Worm (Caenorhabditis elegans) whole organism, mixed stage, embryonic: ENCODE data around the gene pqn-42.

Source experiments
- M03D4.4 ChIP-seq: sonication (generic microtip); optimal IDR thresholded peaks from 2 replicates; lab custom pipeline; 2017; ENCODE audit warnings: mild to moderate bottlenecking, missing genetic modification characterization, missing compliant biosample characterization
- bed-3 ChIP-seq: fragments of 200-800 bp; sonication (Bioruptor generic); optimal IDR thresholded peaks from 3 replicates; lab custom pipeline; 2018; ENCODE audit warnings: mild to moderate bottlenecking, missing genetic modification characterization, moderate library complexity, missing compliant biosample characterization
- ceh-39 ChIP-seq: fragments of 150-350 bp; optimal IDR thresholded peaks from 2 replicates; lab custom pipeline; 2014; ENCODE audit warnings: missing biosample characterization, missing genetic modification characterization
- ceh-83 ChIP-seq: fragments of 200-800 bp; sonication (Bioruptor generic); optimal IDR thresholded peaks from 2 replicates; lab custom pipeline; 2018; ENCODE audit warnings: mild to moderate bottlenecking, missing genetic modification characterization, missing compliant biosample characterization
- ces-1 ChIP-seq: fragments of 150-350 bp; optimal IDR thresholded peaks from 2 replicates; lab custom pipeline; 2014; ENCODE audit warnings: missing biosample characterization, missing genetic modification reagents, missing genetic modification characterization
- cnd-1 ChIP-seq: fragments of 200-800 bp; sonication (Bioruptor generic); optimal IDR thresholded peaks from 2 replicates; lab custom pipeline; 2018; ENCODE audit warnings: mild to moderate bottlenecking, missing genetic modification characterization, missing compliant biosample characterization
- drap-1 ChIP-seq: fragments of 200-800 bp; sonication (Bioruptor generic); optimal IDR thresholded peaks from 3 replicates; lab custom pipeline; 2018; ENCODE audit warnings: mild to moderate bottlenecking, missing genetic modification characterization, missing compliant biosample characterization
- elt-1 ChIP-seq: sonication (generic microtip); optimal IDR thresholded peaks from 2 replicates; lab custom pipeline; 2017; ENCODE audit warnings: missing genetic modification characterization, mild to moderate bottlenecking, missing compliant biosample characterization, antibody characterized with exemption, moderate library complexity, borderline replicate concordance; ENCODE audit not compliant: insufficient read depth
- elt-3 ChIP-seq: fragments of 150-350 bp; optimal IDR thresholded peaks from 2 replicates; lab custom pipeline; 2014; ENCODE audit warnings: missing biosample characterization, missing genetic modification characterization
- ham-2 ChIP-seq: fragments of 200-800 bp; sonication (Bioruptor generic); optimal IDR thresholded peaks from 2 replicates; lab custom pipeline; 2018; ENCODE audit warnings: mild to moderate bottlenecking, missing genetic modification characterization, missing compliant biosample characterization
- hlh-1 ChIP-seq: fragments of 150-350 bp; optimal IDR thresholded peaks from 2 replicates; lab custom pipeline; 2014; ENCODE audit warnings: missing biosample characterization, missing genetic modification reagents, missing genetic modification characterization
- lin-32 ChIP-seq: fragments of 200-800 bp; sonication (Bioruptor generic); optimal IDR thresholded peaks from 2 replicates; lab custom pipeline; 2018; ENCODE audit warnings: mild to moderate bottlenecking, missing genetic modification characterization, missing compliant biosample characterization
- lsy-2 ChIP-seq: fragments of 150-350 bp; optimal IDR thresholded peaks from 2 replicates; lab custom pipeline; 2014; ENCODE audit warnings: missing biosample characterization, missing genetic modification characterization
- mab-5 ChIP-seq: fragments of 150-350 bp; optimal IDR thresholded peaks from 2 replicates; lab custom pipeline; 2014; ENCODE audit warnings: missing biosample characterization, missing genetic modification characterization
- mep-1 ChIP-seq: fragments of 150-350 bp; optimal IDR thresholded peaks from 2 replicates; lab custom pipeline; 2017; ENCODE audit warnings: missing biosample characterization, missing genetic modification reagents, missing genetic modification characterization, inconsistent platforms
- mls-2 ChIP-seq: sonication (generic microtip); optimal IDR thresholded peaks from 2 replicates; lab custom pipeline; 2016; ENCODE audit warnings: mild to moderate bottlenecking, missing genetic modification characterization, moderate library complexity, missing compliant biosample characterization
- nhr-12 ChIP-seq: fragments of 150-350 bp; optimal IDR thresholded peaks from 2 replicates; lab custom pipeline; 2014; ENCODE audit warnings: missing biosample characterization, missing genetic modification characterization
- nhr-2 ChIP-seq: fragments of 150-350 bp; optimal IDR thresholded peaks from 2 replicates; lab custom pipeline; 2014; ENCODE audit warnings: missing biosample characterization, missing genetic modification characterization
- nhr-237 ChIP-seq: fragments of 150-350 bp; optimal IDR thresholded peaks from 2 replicates; lab custom pipeline; 2014; ENCODE audit warnings: missing biosample characterization, missing genetic modification characterization
- nhr-28 ChIP-seq: fragments of 150-350 bp; optimal IDR thresholded peaks from 2 replicates; lab custom pipeline; 2014; ENCODE audit warnings: missing biosample characterization, missing genetic modification characterization
- nhr-76 ChIP-seq: sonication (generic microtip); optimal IDR thresholded peaks from 2 replicates; lab custom pipeline; 2017; ENCODE audit warnings: missing biosample characterization, missing genetic modification characterization
- pha-4 ChIP-seq: fragments of 150-350 bp; optimal IDR thresholded peaks from 2 replicates; lab custom pipeline; 2018; ENCODE audit warnings: missing biosample characterization, missing genetic modification reagents, missing genetic modification characterization
- sem-2 ChIP-seq: fragments of 200-800 bp; sonication (Bioruptor generic); optimal IDR thresholded peaks from 2 replicates; lab custom pipeline; 2018; ENCODE audit warnings: mild to moderate bottlenecking, missing genetic modification characterization, missing compliant biosample characterization
- snpc-4 ChIP-seq: fragments of 150-350 bp; optimal IDR thresholded peaks from 2 replicates; lab custom pipeline; 2014; ENCODE audit warnings: missing biosample characterization, missing genetic modification characterization
- sptf-1 ChIP-seq: sonication (generic microtip); optimal IDR thresholded peaks from 2 replicates; lab custom pipeline; 2017; ENCODE audit warnings: mild to moderate bottlenecking, missing genetic modification characterization, moderate library complexity, missing compliant biosample characterization
- unc-120 ChIP-seq: sonication (generic microtip); optimal IDR thresholded peaks from 2 replicates; lab custom pipeline; 2017; ENCODE audit warnings: missing genetic modification characterization, missing compliant biosample characterization; ENCODE audit not compliant: poor library complexity, severe bottlenecking
- unc-39 ChIP-seq: fragments of 150-350 bp; optimal IDR thresholded peaks from 2 replicates; lab custom pipeline; 2014; ENCODE audit warnings: missing biosample characterization, missing genetic modification characterization
- unc-62 ChIP-seq: fragments of 150-350 bp; optimal IDR thresholded peaks from 2 replicates; lab custom pipeline; 2014; ENCODE audit warnings: missing biosample characterization, missing genetic modification reagents, missing genetic modification characterization
- zip-8 ChIP-seq: fragments of 150-350 bp; optimal IDR thresholded peaks from 2 replicates; lab custom pipeline; 2014; ENCODE audit warnings: missing biosample characterization, missing genetic modification characterization
- ztf-11 ChIP-seq: fragments of 150-350 bp; optimal IDR thresholded peaks from 2 replicates; lab custom pipeline; 2014; ENCODE audit warnings: missing biosample characterization, missing genetic modification characterization

pqn-42 gene

ce11 chrII:2458881-2459280, at the start of gene pqn-42:
Gene pqn-42 (minus strand): TSS chrII:2458981.
- no peak for TF ChIP-seq nhr-2
- no peak for TF ChIP-seq unc-39 (tag; lab: Kevin White, UChicago)
- TF ChIP-seq lin-32: no peak
- no peak for TF ChIP-seq elt-3
- no peak for TF ChIP-seq nhr-12 (tag; lab: Kevin White, UChicago)
- no peak for TF ChIP-seq pha-4 (tag; lab: Kevin White, UChicago)
- no peak for TF ChIP-seq lsy-2 (tag; lab: Kevin White, UChicago)
- no peak for TF ChIP-seq nhr-28 (tag; lab: Kevin White, UChicago)
- TF ChIP-seq hlh-1 (tag; lab: Kevin White, UChicago): no peak
- TF ChIP-seq M03D4.4 (tag; lab: Kevin White, UChicago): no peak
- TF ChIP-seq, all 35 proteins: peak for 0

- TF ChIP-seq lin-32 (no peak), zip-8 (tag; lab: Kevin White, UChicago) (no peak), nhr-237 (tag; lab: Kevin White, UChicago) (peak; percentile 2), nhr-12 (tag; lab: Kevin White, UChicago) (no peak), cnd-1 (tag; lab: Kevin White, UChicago) (no peak), mab-5 (tag; lab: Kevin White, UChicago) (no peak), ceh-83 (no peak), snpc-4 (tag; lab: Kevin White, UChicago) (no peak), elt-1 (no peak), ham-2 (GFP tag; lab: Kevin White, UChicago) (no peak), lsy-2 (tag; lab: Kevin White, UChicago) (no peak), ceh-39 (tag; lab: Kevin White, UChicago) (no peak), ztf-11 (tag; lab: Kevin White, UChicago) (no peak), mls-2 (tag; lab: Kevin White, UChicago) (no peak), mep-1 (tag; lab: Kevin White, UChicago) (no peak), unc-120 (tag; lab: Kevin White, UChicago) (peak; percentile 99), pha-4 (tag; lab: Kevin White, UChicago) (no peak), unc-62 (no peak), ces-1 (peak; percentile 34), bed-3 (GFP tag; lab: Kevin White, UChicago) (no peak), drap-1 (GFP tag; lab: Kevin White, UChicago) (no peak), sem-2 (GFP tag; lab: Kevin White, UChicago) (no peak), nhr-28 (tag; lab: Kevin White, UChicago) (no peak), hlh-1 (tag; lab: Kevin White, UChicago) (no peak), nhr-2 (no peak)
These were observed 45.7 kb upstream of the pqn-42 start, which contains the start of gene gbas-1 for ce11 chrII:2504431-2504928. Gene gbas-1 (plus strand): TSS chrII:2504878.

- TF ChIP-seq mep-1 (tag; lab: Kevin White, UChicago): no peak
- TF ChIP-seq lsy-2 (tag; lab: Kevin White, UChicago): peak; percentile 44
These were observed 45.1 kb upstream of the pqn-42 start for ce11 chrII:2503703-2504430.

ce11 chrII:2488386-2488785, 29.6 kb upstream of the pqn-42 start, which contains the start of gene F53G2.1:
Gene F53G2.1 (plus strand): TSS chrII:2488686.
- peak; percentile 64 for TF ChIP-seq hlh-1 (tag; lab: Kevin White, UChicago)
- TF ChIP-seq mab-5 (tag; lab: Kevin White, UChicago): no peak
- TF ChIP-seq, all 35 proteins: peak for 1

- TF ChIP-seq unc-120 (tag; lab: Kevin White, UChicago): no peak
- no peak for TF ChIP-seq mab-5 (tag; lab: Kevin White, UChicago)
- no peak for TF ChIP-seq drap-1 (GFP tag; lab: Kevin White, UChicago)
- TF ChIP-seq ceh-83: no peak
- TF ChIP-seq nhr-76: no peak
- TF ChIP-seq unc-39 (tag; lab: Kevin White, UChicago): no peak
- TF ChIP-seq ceh-39 (tag; lab: Kevin White, UChicago): no peak
- TF ChIP-seq sptf-1 (tag; lab: Kevin White, UChicago): no peak
- TF ChIP-seq nhr-28 (tag; lab: Kevin White, UChicago): no peak
These were observed 24.7 kb upstream of the pqn-42 start, which contains the start of gene F53G2.13 for ce11 chrII:2483507-2483906. Gene F53G2.13 (plus strand): TSS chrII:2483807.
